Fruit fly (Drosophila melanogaster) whole organism, pupa: ENCODE results near the gene kri.

Experiments
- CG10348 ChIP-seq: fragments of 200-800 bp; sonication (Bioruptor generic); IDR thresholded peaks from 2 replicates; pipeline ENCODE4 v1.3.6; 2022; ENCODE audit warnings: missing biosample characterization, missing genetic modification characterization
- CG12605 ChIP-seq: fragments of 200-800 bp; sonication (Bioruptor generic); IDR thresholded peaks from 2 replicates; pipeline ENCODE4 v1.3.6; 2022; ENCODE audit warnings: missing biosample characterization, missing genetic modification characterization
- CG13204 ChIP-seq: fragments of 200-800 bp; sonication (Bioruptor generic); optimal IDR thresholded peaks from 2 replicates; lab custom pipeline; 2018; ENCODE audit warnings: missing biosample characterization, mild to moderate bottlenecking, missing genetic modification characterization, moderate library complexity
- CG14655 ChIP-seq: fragments of 200-800 bp; sonication (Bioruptor generic); optimal IDR thresholded peaks from 3 replicates; lab custom pipeline; 2017; ENCODE audit warnings: mild to moderate bottlenecking, missing biosample characterization, missing genetic modification reagents, missing genetic modification characterization
- CG15710 ChIP-seq: fragments of 200-800 bp; sonication (Bioruptor generic); optimal IDR thresholded peaks from 2 replicates; lab custom pipeline; 2018; ENCODE audit warnings: missing biosample characterization, mild to moderate bottlenecking, missing genetic modification characterization, moderate library complexity
- CG17806 ChIP-seq: fragments of 200-800 bp; sonication (Bioruptor generic); optimal IDR thresholded peaks from 2 replicates; lab custom pipeline; 2018; ENCODE audit warnings: missing biosample characterization, mild to moderate bottlenecking, missing genetic modification characterization, moderate library complexity
- CG32121 ChIP-seq: fragments of 200-800 bp; sonication (Bioruptor generic); IDR thresholded peaks from 2 replicates; pipeline ENCODE4 v1.3.6; 2022; ENCODE audit warnings: missing biosample characterization, missing genetic modification characterization
- CG34367 ChIP-seq: fragments of 200-800 bp; sonication (Bioruptor generic); optimal IDR thresholded peaks from 2 replicates; lab custom pipeline; 2018; ENCODE audit warnings: missing biosample characterization, mild to moderate bottlenecking, missing genetic modification characterization
- CG4496 ChIP-seq: fragments of 200-800 bp; sonication (Bioruptor generic); IDR thresholded peaks from 3 replicates; pipeline ENCODE4 v1.3.6; 2022; ENCODE audit warnings: missing biosample characterization, missing genetic modification characterization
- CG8159 ChIP-seq: fragments of 200-800 bp; sonication (Bioruptor generic); optimal IDR thresholded peaks from 3 replicates; lab custom pipeline; 2018; ENCODE audit warnings: missing biosample characterization, mild to moderate bottlenecking, missing genetic modification characterization, moderate library complexity
- CG8301 ChIP-seq: fragments of 200-800 bp; sonication (Bioruptor generic); optimal IDR thresholded peaks from 2 replicates; lab custom pipeline; 2018; ENCODE audit warnings: missing biosample characterization, mild to moderate bottlenecking, missing genetic modification characterization
- CG9948 ChIP-seq: fragments of 200-800 bp; sonication (Bioruptor generic); optimal IDR thresholded peaks from 2 replicates; lab custom pipeline; 2018; ENCODE audit warnings: missing biosample characterization, mild to moderate bottlenecking, missing genetic modification characterization, moderate library complexity
- D1 ChIP-seq: fragments of 200-800 bp; sonication (Bioruptor generic); optimal IDR thresholded peaks from 2 replicates; lab custom pipeline; 2018; ENCODE audit warnings: missing biosample characterization, mild to moderate bottlenecking, missing genetic modification characterization, moderate library complexity
- EcR ChIP-seq: fragments of 200-800 bp; sonication (Bioruptor generic); optimal IDR thresholded peaks from 3 replicates; lab custom pipeline; 2019; ENCODE audit warnings: missing biosample characterization, missing genetic modification characterization, mild to moderate bottlenecking, moderate library complexity, missing genetic modification reagents
- Ets98B ChIP-seq: fragments of 200-800 bp; sonication (Bioruptor generic); IDR thresholded peaks from 2 replicates; pipeline ENCODE4 v1.3.6; 2022; ENCODE audit warnings: missing biosample characterization, missing genetic modification characterization
- Pif1A ChIP-seq: fragments of 200-800 bp; sonication (Bioruptor generic); optimal IDR thresholded peaks from 3 replicates; lab custom pipeline; 2016; ENCODE audit warnings: missing biosample characterization, missing genetic modification characterization
- Pif1B ChIP-seq: fragments of 200-800 bp; sonication (Bioruptor generic); optimal IDR thresholded peaks from 3 replicates; lab custom pipeline; 2016; ENCODE audit warnings: missing biosample characterization, missing genetic modification characterization
- Snoo ChIP-seq: fragments of 200-800 bp; sonication (Bioruptor generic); optimal IDR thresholded peaks from 3 replicates; lab custom pipeline; 2017; ENCODE audit warnings: missing biosample characterization, mild to moderate bottlenecking, missing genetic modification characterization, inconsistent platforms
- fd96Ca ChIP-seq: fragments of 200-800 bp; sonication (Bioruptor generic); IDR thresholded peaks from 3 replicates; pipeline ENCODE4 v1.3.6; 2022; ENCODE audit warnings: missing biosample characterization, missing genetic modification characterization
- gl ChIP-seq: fragments of 200-800 bp; sonication (Bioruptor generic); optimal IDR thresholded peaks from 2 replicates; lab custom pipeline; 2018; ENCODE audit warnings: missing biosample characterization, mild to moderate bottlenecking, missing genetic modification characterization
- rn ChIP-seq: fragments of 200-800 bp; sonication (Bioruptor generic); IDR thresholded peaks from 2 replicates; pipeline ENCODE4 v1.3.6; 2022; ENCODE audit warnings: missing biosample characterization, missing genetic modification characterization

The kri gene

DNA sequence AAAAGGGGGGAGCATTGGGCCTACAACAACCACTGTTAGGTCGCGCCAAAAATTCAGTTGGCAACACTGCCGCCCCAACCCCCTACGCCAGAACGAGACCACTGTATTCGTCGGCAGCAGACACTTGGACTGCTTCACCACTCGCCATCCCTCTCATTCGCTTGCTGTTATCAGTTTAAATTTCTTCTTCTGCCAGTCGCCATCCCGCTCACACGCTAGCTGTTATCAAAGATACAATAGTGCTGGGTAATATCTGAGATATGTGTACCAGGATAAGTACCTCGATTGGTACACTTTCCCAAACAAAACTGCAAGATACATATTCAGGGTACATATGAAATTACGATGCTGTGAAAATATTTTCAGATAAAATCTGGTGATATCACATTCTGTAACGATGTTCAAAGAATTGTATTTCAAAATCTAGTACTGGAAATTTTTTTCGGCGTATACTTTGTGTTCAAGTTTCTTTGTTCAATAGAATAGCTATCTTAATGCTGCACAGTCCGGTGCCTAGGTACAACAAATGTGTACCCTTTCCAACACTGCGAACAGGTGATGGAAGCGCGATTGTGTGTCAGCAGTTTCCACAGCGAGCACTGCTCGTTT is 39.9 kb upstream of the kri start:
- peak; percentile 58 for TF ChIP-seq Ets98B (GFP tag; lab: Robert Waterston, UW)
- TF ChIP-seq Pif1A (GFP tag; lab: Kevin White, UChicago) = no peak
- TF ChIP-seq CG15710 (tag; lab: Kevin White, UChicago) = peak; percentile 80
- TF ChIP-seq CG17806 (tag; lab: Kevin White, UChicago) = peak; percentile 84
- TF ChIP-seq Pif1B (GFP tag; lab: Kevin White, UChicago) = no peak
- peak; percentile 34; the same call in 1 of the 2 replicates for TF ChIP-seq CG12605
- no peak for TF ChIP-seq D1 (tag; lab: Kevin White, UChicago)
- peak; percentile 82 for TF ChIP-seq CG4496 (GFP tag; lab: Robert Waterston, UW)
- peak; percentile 78 for TF ChIP-seq Snoo
- peak; percentile 79 for TF ChIP-seq CG9948 (tag; lab: Kevin White, UChicago)
- TF ChIP-seq EcR (GFP tag; lab: Kevin White, UChicago) = no peak
- peak; percentile 85 for TF ChIP-seq CG8159 (tag; lab: Kevin White, UChicago)
- TF ChIP-seq CG8301 (tag; lab: Kevin White, UChicago) = peak; percentile 87
- peak; percentile 28 for TF ChIP-seq gl (tag; lab: Kevin White, UChicago)
- TF ChIP-seq CG14655 = no peak
- TF ChIP-seq CG10348 (GFP tag; lab: Robert Waterston, UW) = no peak
- peak; percentile 65 for TF ChIP-seq CG32121 (GFP tag; lab: Robert Waterston, UW)
- TF ChIP-seq CG13204 (GFP tag; lab: Kevin White, UChicago) = peak; percentile 24
- peak; percentile 58; the same call in 1 of the 3 replicates for TF ChIP-seq fd96Ca (GFP tag; lab: Robert Waterston, UW)
- no peak for TF ChIP-seq rn
- TF ChIP-seq CG34367 (tag; lab: Kevin White, UChicago) = peak; percentile 77

DNA sequence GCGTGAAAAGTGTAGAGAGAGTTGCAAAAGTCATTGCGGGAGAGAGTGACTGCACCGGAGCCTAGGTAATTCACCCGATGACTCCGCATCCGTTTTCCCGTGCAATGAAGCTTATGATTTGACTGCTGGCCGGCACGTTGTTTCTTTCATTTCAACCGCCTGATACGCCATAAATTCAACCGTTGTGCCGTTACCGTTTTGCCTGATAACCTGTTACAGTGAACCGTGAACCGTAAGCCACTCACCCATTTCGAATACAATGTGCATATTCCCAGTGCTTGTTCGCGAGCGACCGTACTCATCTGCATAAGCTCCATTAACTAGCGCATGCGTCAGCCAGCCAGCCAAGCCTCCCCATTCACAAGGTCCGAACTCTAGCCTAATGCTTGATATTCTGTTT is 36.0 kb upstream of the kri start:
- 0 out of 3 replicates have a peak, but pooled peaks have one; percentile 9 for TF ChIP-seq CG4496 (GFP tag; lab: Robert Waterston, UW)
- TF ChIP-seq Pif1A (GFP tag; lab: Kevin White, UChicago) = no peak
- no peak for TF ChIP-seq CG17806 (tag; lab: Kevin White, UChicago)
- peak; percentile 22 for TF ChIP-seq EcR (GFP tag; lab: Kevin White, UChicago)

DNA sequence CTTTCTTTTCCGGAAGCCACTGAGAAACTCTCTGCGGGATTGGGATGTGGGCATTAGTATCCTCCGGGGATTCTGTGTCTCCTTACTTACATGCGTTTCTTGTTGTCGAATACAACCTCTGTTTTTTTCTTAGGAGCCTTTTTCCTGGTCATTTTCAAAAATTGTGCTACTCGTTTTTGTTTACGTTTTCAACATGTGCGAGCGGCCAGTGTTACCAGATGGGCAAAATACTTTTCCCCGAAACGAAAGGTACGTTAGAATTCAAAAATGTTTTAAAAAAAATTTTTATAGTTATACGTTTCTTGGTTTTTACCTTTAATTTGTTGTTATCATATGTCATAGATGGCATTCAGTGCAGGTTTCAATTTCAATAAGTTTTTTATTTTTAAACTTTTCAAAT is 33.7 kb upstream of the kri start, which contains the start of gene vito:
Gene vito, minus strand, starts transcription at position 220 of the 400 bp plus-strand sequence.
- TF ChIP-seq CG12605 (no peak), rn (no peak), Ets98B (GFP tag; lab: Robert Waterston, UW) (no peak), Snoo (no peak), CG4496 (GFP tag; lab: Robert Waterston, UW) (no peak), CG8159 (tag; lab: Kevin White, UChicago) (no peak), CG14655 (no peak), fd96Ca (GFP tag; lab: Robert Waterston, UW) (no peak), CG10348 (GFP tag; lab: Robert Waterston, UW) (no peak), CG13204 (GFP tag; lab: Kevin White, UChicago) (no peak), CG34367 (tag; lab: Kevin White, UChicago) (no peak), Pif1B (GFP tag; lab: Kevin White, UChicago) (no peak), CG17806 (tag; lab: Kevin White, UChicago) (no peak), CG9948 (tag; lab: Kevin White, UChicago) (no peak), Pif1A (GFP tag; lab: Kevin White, UChicago) (no peak), gl (tag; lab: Kevin White, UChicago) (no peak), CG8301 (tag; lab: Kevin White, UChicago) (no peak)
- TF ChIP-seq, all 21 proteins: peak for 0

- TF ChIP-seq CG8301 (tag; lab: Kevin White, UChicago) = no peak
- TF ChIP-seq gl (tag; lab: Kevin White, UChicago) = no peak
- TF ChIP-seq Pif1B (GFP tag; lab: Kevin White, UChicago) = no peak
- no peak for TF ChIP-seq CG12605
- TF ChIP-seq Snoo = no peak
- no peak for TF ChIP-seq CG8159 (tag; lab: Kevin White, UChicago)
- no peak for TF ChIP-seq rn
- no peak for TF ChIP-seq CG4496 (GFP tag; lab: Robert Waterston, UW)
Measured at dm6 chr3L:5779476-5780401, 31.0 kb upstream of the kri start, which contains the start of the genes Myt1, PGRP-LD and Pmi. Gene Myt1, minus strand, starts transcription at chr3L:5779591. Gene PGRP-LD, plus strand, starts transcription at chr3L:5780051. Gene Pmi, plus strand, starts transcription at chr3L:5780051.

DNA sequence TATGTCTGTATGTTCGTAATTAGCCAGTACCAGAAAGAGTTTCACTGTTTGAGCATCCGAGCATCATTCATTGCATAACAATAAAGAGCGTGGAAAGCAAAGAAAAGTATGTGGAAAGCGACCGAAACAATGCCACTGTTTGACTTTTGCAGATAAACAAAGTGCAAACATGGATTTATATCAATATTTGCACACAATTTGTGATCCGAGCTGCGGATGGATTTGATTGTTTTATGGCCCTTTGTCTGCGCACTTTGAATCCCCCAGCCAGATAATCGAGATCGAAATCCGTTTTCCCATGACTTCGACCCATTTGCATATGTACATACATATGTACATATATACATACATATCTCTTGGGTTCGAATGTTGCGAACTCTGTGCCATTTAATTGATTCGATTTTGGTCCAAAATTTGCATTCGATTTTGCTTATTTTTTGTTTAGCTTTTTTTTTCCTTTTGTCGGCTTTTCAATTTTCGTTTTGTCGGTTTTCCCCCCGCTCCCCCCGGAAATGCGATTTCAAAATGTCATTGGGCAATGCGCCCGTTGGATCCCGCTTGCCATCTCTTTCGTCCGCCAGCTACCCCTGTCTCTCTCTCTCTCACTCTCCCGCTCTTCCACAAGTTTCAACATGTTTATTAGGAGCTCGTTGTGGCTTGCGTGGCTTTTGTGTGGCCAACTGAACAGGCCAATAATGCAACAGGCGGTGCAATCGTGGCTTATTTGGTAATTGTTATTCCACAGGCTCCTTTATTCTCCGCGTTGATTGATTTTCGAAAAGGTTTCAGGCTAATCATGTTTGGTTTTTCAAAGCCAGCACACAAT is 25.3 kb upstream of the kri start:
- TF ChIP-seq Pif1B (GFP tag; lab: Kevin White, UChicago) = no peak
- 0 out of 2 replicates have a peak, but pooled peaks have one; percentile 9 for TF ChIP-seq CG32121 (GFP tag; lab: Robert Waterston, UW)
- TF ChIP-seq CG10348 (GFP tag; lab: Robert Waterston, UW) = no peak
- TF ChIP-seq CG4496 (GFP tag; lab: Robert Waterston, UW) = peak; percentile 43; the same call in 1 of the 3 replicates
- no peak for TF ChIP-seq CG9948 (tag; lab: Kevin White, UChicago)
- TF ChIP-seq CG12605 = 0 out of 2 replicates have a peak, but pooled peaks have one; percentile 30
